Worm (Caenorhabditis elegans): Measurements from ENCODE around the gene nspb-2.

The nspb-2 gene

ce11 chrIV:6572655-6573054 is 18.8 kb upstream of the nspb-2 start:
- TF ChIP-seq elt-1 (tag; optimal IDR thresholded peaks at IDR 0.05) (no peak), lin-11 (tag; optimal IDR thresholded peaks at IDR 0.05) (no peak), blmp-1 (tag; optimal IDR thresholded peaks at IDR 0.05; ENCODE audit: insufficient read depth) (no peak)

- TF ChIP-seq zag-1 (tag; optimal IDR thresholded peaks at IDR 0.05) (no peak), fos-1 (tag; optimal IDR thresholded peaks at IDR 0.05) (peak; percentile 42), nhr-21 (tag; optimal IDR thresholded peaks at IDR 0.05) (no peak), elt-1 (tag; optimal IDR thresholded peaks at IDR 0.05) (no peak), dmd-4 (tag; optimal IDR thresholded peaks at IDR 0.05) (no peak), C34F6.9 (tag; optimal IDR thresholded peaks at IDR 0.05) (peak; percentile 12)
These were observed 17.2 kb upstream of the nspb-2 start for ce11 chrIV:6574343-6574742.

ce11 chrIV:6575959-6576727 is 15.4 kb upstream of the nspb-2 start:
- peak; percentile 30 for TF ChIP-seq crh-2 (tag; optimal IDR thresholded peaks at IDR 0.05)
- peak; percentile 26 for TF ChIP-seq nhr-129 (tag; optimal IDR thresholded peaks at IDR 0.05)
- peak; percentile 2 for TF ChIP-seq gmeb-1 (tag; optimal IDR thresholded peaks at IDR 0.05)
- no peak for TF ChIP-seq Y55F3AM.14 (GFP tag; optimal IDR thresholded peaks at IDR 0.05)
- TF ChIP-seq ztf-1 (GFP tag; conservative IDR thresholded peaks at IDR 0.05), result no peak

ce11 chrIV:6576728-6577101 is 14.8 kb upstream of the nspb-2 start:
- TF ChIP-seq C34F6.9 (tag; optimal IDR thresholded peaks at IDR 0.05), result peak; percentile 40
- TF ChIP-seq nhr-77 (tag; optimal IDR thresholded peaks at IDR 0.05), result no peak
- TF ChIP-seq nhr-129 (tag; optimal IDR thresholded peaks at IDR 0.05), result peak; percentile 50
- TF ChIP-seq sem-4 (tag; optimal IDR thresholded peaks at IDR 0.05), result no peak
- TF ChIP-seq lin-13 (GFP tag; optimal IDR thresholded peaks at IDR 0.05), result peak; percentile 24
- peak; percentile 22 for TF ChIP-seq unc-55 (GFP tag; optimal IDR thresholded peaks at IDR 0.05)
- TF ChIP-seq nhr-23 (tag; optimal IDR thresholded peaks at IDR 0.05), result no peak
- peak in 1 of 2 experiments; percentile 52 for TF ChIP-seq lsy-2 (tag; optimal IDR thresholded peaks at IDR 0.05)
- peak; percentile 80 for TF ChIP-seq F13H6.1 (tag; optimal IDR thresholded peaks at IDR 0.05)
- peak; percentile 17 for TF ChIP-seq fos-1 (tag; optimal IDR thresholded peaks at IDR 0.05)
- TF ChIP-seq crh-2 (tag; optimal IDR thresholded peaks at IDR 0.05), result peak; percentile 56
- no peak for TF ChIP-seq dmd-4 (tag; optimal IDR thresholded peaks at IDR 0.05)
- peak; percentile 59 for TF ChIP-seq sma-3 (GFP tag; optimal IDR thresholded peaks at IDR 0.05)
- TF ChIP-seq gmeb-1 (tag; optimal IDR thresholded peaks at IDR 0.05), result peak; percentile 51
- TF ChIP-seq blmp-1 (tag; optimal IDR thresholded peaks at IDR 0.05; ENCODE audit: insufficient read depth), result peak; percentile 9
- TF ChIP-seq Y55F3AM.14 (GFP tag; optimal IDR thresholded peaks at IDR 0.05), result no peak
- no peak for TF ChIP-seq ztf-1 (GFP tag; conservative IDR thresholded peaks at IDR 0.05)
- no peak for TF ChIP-seq mab-5 (tag; optimal IDR thresholded peaks at IDR 0.05)
- peak; percentile 57 for TF ChIP-seq egl-27 (tag; optimal IDR thresholded peaks at IDR 0.05)
- no peak for TF ChIP-seq ama-1 (optimal IDR thresholded peaks at IDR 0.05)
- TF ChIP-seq sma-9 (GFP tag; optimal IDR thresholded peaks at IDR 0.05), result peak; percentile 59
- no peak for TF ChIP-seq sma-9 (tag; optimal IDR thresholded peaks at IDR 0.05)
- peak; percentile 13 for TF ChIP-seq nhr-21 (tag; optimal IDR thresholded peaks at IDR 0.05)
- peak; percentile 59 for TF ChIP-seq nhr-25 (tag; optimal IDR thresholded peaks at IDR 0.05)

- TF ChIP-seq gmeb-1 (tag; optimal IDR thresholded peaks at IDR 0.05) (no peak), ceh-16 (tag; optimal IDR thresholded peaks at IDR 0.05) (no peak), ZK546.5 (tag; optimal IDR thresholded peaks at IDR 0.05) (no peak), nhr-21 (tag; optimal IDR thresholded peaks at IDR 0.05) (no peak), ztf-11 (tag; optimal IDR thresholded peaks at IDR 0.05) (no peak), ztf-1 (GFP tag; conservative IDR thresholded peaks at IDR 0.05) (no peak), egl-27 (tag; optimal IDR thresholded peaks at IDR 0.05) (no peak), nhr-23 (tag; optimal IDR thresholded peaks at IDR 0.05) (no peak), nhr-25 (tag; optimal IDR thresholded peaks at IDR 0.05) (no peak), mdl-1 (tag; optimal IDR thresholded peaks at IDR 0.05) (no peak), unc-62 (GFP tag; optimal IDR thresholded peaks at IDR 0.05) (no peak), fos-1 (tag; optimal IDR thresholded peaks at IDR 0.05) (no peak), nhr-12 (tag; optimal IDR thresholded peaks at IDR 0.05) (no peak), unc-55 (GFP tag; optimal IDR thresholded peaks at IDR 0.05) (no peak), mab-5 (tag; optimal IDR thresholded peaks at IDR 0.05) (no peak), dmd-4 (tag; optimal IDR thresholded peaks at IDR 0.05) (no peak), sma-9 (GFP tag; optimal IDR thresholded peaks at IDR 0.05) (no peak), sma-9 (tag; optimal IDR thresholded peaks at IDR 0.05) (no peak), ztf-4 (tag; optimal IDR thresholded peaks at IDR 0.05) (no peak), nhr-6 (tag; optimal IDR thresholded peaks at IDR 0.05) (no peak)
These were observed 13.6 kb upstream of the nspb-2 start, which contains the start of gene C43G2.3 for ce11 chrIV:6577914-6578313. C43G2.3 (plus strand) TSS chrIV:6578214.
